Fruit fly (Drosophila melanogaster): Measurements from ENCODE around the gene ort.

Gene ort

dm6 chr3R:19644094-19644900, 15.3 kb upstream of the ort start, which contains the start of gene Vha13 (continued):
- TF ChIP-seq Hr78 (GFP tag; optimal IDR thresholded peaks at IDR 0.05) (peak in 1 of 2 experiments; percentile 24), esg (GFP tag; conservative IDR thresholded peaks at IDR 0.05) (peak; percentile 34; the same call in 1 of the 2 replicates), sug (tag; optimal IDR thresholded peaks at IDR 0.05) (peak; percentile 28), CG1529 (GFP tag; optimal IDR thresholded peaks at IDR 0.05) (no peak), CkIIα-i1 (GFP tag; IDR thresholded peaks at IDR 0.05) (no peak), CG13424 (tag; optimal IDR thresholded peaks at IDR 0.05) (no peak), Atf3 (GFP tag; optimal IDR thresholded peaks at IDR 0.05) (peak; percentile 60), Bgb (GFP tag; IDR thresholded peaks at IDR 0.05; ENCODE audit: partially characterized antibody) (peak; percentile 79), dysf (GFP tag; IDR thresholded peaks at IDR 0.05) (peak; percentile 63; the same call in 2 of the 3 replicates), ATbp (GFP tag; optimal IDR thresholded peaks at IDR 0.05) (peak; percentile 4), CG9727 (GFP tag; optimal IDR thresholded peaks at IDR 0.05) (peak; percentile 33), CG18619 (GFP tag; optimal IDR thresholded peaks at IDR 0.05) (peak; percentile 24), CG2120 (GFP tag; optimal IDR thresholded peaks at IDR 0.05) (peak; percentile 58), CG8388 (GFP tag; optimal IDR thresholded peaks at IDR 0.05) (no peak), Camta (GFP tag; optimal IDR thresholded peaks at IDR 0.05) (no peak), Ssrp (tag; optimal IDR thresholded peaks at IDR 0.05) (no peak), cg (GFP tag; optimal IDR thresholded peaks at IDR 0.05) (peak; percentile 69), trem (tag; optimal IDR thresholded peaks at IDR 0.05) (no peak), bbx (GFP tag; IDR thresholded peaks at IDR 0.05; ENCODE audit: partially characterized antibody) (peak; percentile 79), GATAe (GFP tag; conservative IDR thresholded peaks at IDR 0.05) (no peak), fd96Cb (tag; optimal IDR thresholded peaks at IDR 0.05) (no peak), CG7839 (tag; optimal IDR thresholded peaks at IDR 0.05) (peak; percentile 5), z (GFP tag; IDR thresholded peaks at IDR 0.05) (no peak), CG7372 (GFP tag; IDR thresholded peaks at IDR 0.05) (peak; percentile 40; the same call in 1 of the 2 replicates), CG6813 (GFP tag; optimal IDR thresholded peaks at IDR 0.05) (no peak), pzg (GFP tag; optimal IDR thresholded peaks at IDR 0.05) (peak; percentile 78), cas (GFP tag; IDR thresholded peaks at IDR 0.05) (peak; percentile 35; the same call in 1 of the 2 replicates), mam (GFP tag; optimal IDR thresholded peaks at IDR 0.05) (peak; percentile 76), Neu2 (GFP tag; optimal IDR thresholded peaks at IDR 0.05; ENCODE audit: borderline replicate concordance) (no peak), B-H1 (GFP tag; IDR thresholded peaks at IDR 0.05) (no peak), Spps (tag; optimal IDR thresholded peaks at IDR 0.05) (no peak), CG8478 (optimal IDR thresholded peaks at IDR 0.05) (no peak), nerfin-2 (GFP tag; IDR thresholded peaks at IDR 0.05; ENCODE audit: partially characterized antibody) (no peak; the same call in 1 of the 2 replicates), CG6175 (GFP tag; IDR thresholded peaks at IDR 0.05) (no peak), MBD-R2 (GFP tag; IDR thresholded peaks at IDR 0.05) (peak; percentile 55), BtbVII (GFP tag; optimal IDR thresholded peaks at IDR 0.05) (peak; percentile 45), Hey (tag; optimal IDR thresholded peaks at IDR 0.05) (no peak), CG10366 (GFP tag; IDR thresholded peaks at IDR 0.05) (peak; percentile 48), Elba2 (GFP tag; optimal IDR thresholded peaks at IDR 0.05) (peak; percentile 53), CG12391 (tag; optimal IDR thresholded peaks at IDR 0.05) (peak; percentile 36), Chrac-16 (GFP tag; optimal IDR thresholded peaks at IDR 0.05) (peak; percentile 27), kni (GFP tag; optimal IDR thresholded peaks at IDR 0.05) (peak; percentile 31), CG1233 (GFP tag; optimal IDR thresholded peaks at IDR 0.05) (no peak), Mrtf (GFP tag; IDR thresholded peaks at IDR 0.05) (peak; percentile 51; the same call in 1 of the 3 replicates), Vsx1 (GFP tag; optimal IDR thresholded peaks at IDR 0.05) (no peak), CG18011 (GFP tag; optimal IDR thresholded peaks at IDR 0.05) (peak; percentile 98), da (GFP tag; optimal IDR thresholded peaks at IDR 0.05) (no peak), vnd (GFP tag; IDR thresholded peaks at IDR 0.05; ENCODE audit: partially characterized antibody) (peak; percentile 27; the same call in 2 of the 3 replicates)
